Worm (Caenorhabditis elegans) whole organism, young adult: ENCODE measurements around the gene chdh-1.
A peak's percentile ranks its signal among the peaks of the same experiment; 100 is the strongest.

Experiments used
- B0035.1 ChIP-seq: sonication (generic microtip); optimal IDR thresholded peaks from 2 replicates; lab custom pipeline; 2016; ENCODE audit warnings: missing genetic modification characterization, mild to moderate bottlenecking, missing compliant biosample characterization, missing genotype, missing genetic modification reagents
- B0336.3 ChIP-seq: fragments of 200-800 bp; sonication (Bioruptor generic); IDR thresholded peaks from 2 replicates; pipeline ENCODE4 v1.3.6; 2022; ENCODE audit warnings: missing genetic modification characterization, missing compliant biosample characterization
- C17E4.6 ChIP-seq: fragments of 200-800 bp; sonication (Bioruptor generic); IDR thresholded peaks from 2 replicates; pipeline ENCODE4 v1.3.6; 2022; ENCODE audit warnings: missing genetic modification reagents, missing genetic modification characterization, missing compliant biosample characterization
- F37B4.10 ChIP-seq: fragments of 200-800 bp; sonication (Bioruptor generic); IDR thresholded peaks from 2 replicates; pipeline ENCODE4 v1.3.6; 2022; ENCODE audit warnings: missing genetic modification characterization, missing compliant biosample characterization
- F39B2.1 ChIP-seq: fragments of 200-800 bp; sonication (Bioruptor generic); IDR thresholded peaks from 2 replicates; pipeline ENCODE4 v1.3.6; 2022; ENCODE audit warnings: missing genetic modification reagents, missing genetic modification characterization, missing compliant biosample characterization
- F52B5.7 ChIP-seq: sonication (generic microtip); optimal IDR thresholded peaks from 2 replicates; lab custom pipeline; 2016; ENCODE audit warnings: mild to moderate bottlenecking, missing genetic modification characterization, missing compliant biosample characterization
- F57A8.1 ChIP-seq: fragments of 200-800 bp; sonication (Bioruptor generic); optimal IDR thresholded peaks from 2 replicates; lab custom pipeline; 2018; ENCODE audit warnings: mild to moderate bottlenecking, missing genetic modification characterization, moderate library complexity, missing compliant biosample characterization
- F57C9.4 ChIP-seq: sonication (generic microtip); optimal IDR thresholded peaks from 2 replicates; lab custom pipeline; 2017; ENCODE audit warnings: mild to moderate bottlenecking, missing genetic modification characterization, missing compliant biosample characterization
- K11D2.4 ChIP-seq: fragments of 200-800 bp; sonication (Bioruptor generic); IDR thresholded peaks from 2 replicates; pipeline ENCODE4 v1.3.6; 2022; ENCODE audit warnings: missing genetic modification reagents, missing genetic modification characterization, missing compliant biosample characterization
- T26A5.8 ChIP-seq: sonication (generic microtip); optimal IDR thresholded peaks from 2 replicates; lab custom pipeline; 2016; ENCODE audit warnings: missing genetic modification characterization, missing compliant biosample characterization
- Y53G8AR.9 ChIP-seq: fragments of 200-800 bp; sonication (Bioruptor generic); conservative IDR thresholded peaks from 2 replicates; pipeline ENCODE4 v1.3.6; 2022; ENCODE audit warnings: missing genetic modification reagents, missing genetic modification characterization, missing compliant biosample characterization
- Y95B8A.8 ChIP-seq: fragments of 200-800 bp; sonication (Bioruptor generic); IDR thresholded peaks from 2 replicates; pipeline ENCODE4 v1.3.6; 2022; ENCODE audit warnings: missing genetic modification reagents, missing genetic modification characterization, missing compliant biosample characterization
- ama-1 ChIP-seq, 3 experiments: fragments of 150-350 bp in 1 of 3; sonication (generic microtip) in 2 of 3; optimal IDR thresholded peaks; 2 replicates each; lab custom pipeline; 2014 to 2018; ENCODE audit warnings: missing biosample characterization in 2 of 3, missing genetic modification characterization in 2 of 3, missing genetic modification reagents in 2 of 3
- aptf-2 ChIP-seq: fragments of 200-800 bp; sonication (Bioruptor generic); conservative IDR thresholded peaks from 2 replicates; pipeline ENCODE4 v1.3.6; 2022; ENCODE audit warnings: missing genetic modification reagents, missing genetic modification characterization, missing compliant biosample characterization
- atf-7 ChIP-seq: sonication (generic microtip); optimal IDR thresholded peaks from 2 replicates; lab custom pipeline; 2017; ENCODE audit warnings: mild to moderate bottlenecking, missing genetic modification characterization, missing compliant biosample characterization
- attf-5 ChIP-seq: fragments of 200-800 bp; sonication (Bioruptor generic); optimal IDR thresholded peaks from 2 replicates; lab custom pipeline; 2018; ENCODE audit warnings: mild to moderate bottlenecking, missing genetic modification characterization, missing compliant biosample characterization
- ccch-3 ChIP-seq: fragments of 200-800 bp; sonication (Bioruptor generic); optimal IDR thresholded peaks from 2 replicates; lab custom pipeline; 2018; ENCODE audit warnings: mild to moderate bottlenecking, missing genetic modification characterization, missing compliant biosample characterization
- cebp-1 ChIP-seq, 2 experiments: fragments of 200-800 bp in 1 of 2; sonication (Bioruptor generic) in 1 of 2; sonication (generic microtip) in 1 of 2; IDR thresholded peaks in 1 of 2; optimal IDR thresholded peaks in 1 of 2; 2 replicates each; pipeline versions ENCODE4 v1.3.6 to Lab custom; 2017 to 2022; ENCODE audit warnings: missing compliant biosample characterization in 2 of 2, missing genetic modification characterization in 2 of 2, mild to moderate bottlenecking in 1 of 2, missing genetic modification reagents in 1 of 2, moderate library complexity in 1 of 2
- ceh-79 ChIP-seq: sonication (generic microtip); optimal IDR thresholded peaks from 2 replicates; lab custom pipeline; 2017; ENCODE audit warnings: mild to moderate bottlenecking, missing genetic modification characterization, missing compliant biosample characterization
- die-1 ChIP-seq: sonication (generic microtip); optimal IDR thresholded peaks from 2 replicates; lab custom pipeline; 2016; ENCODE audit warnings: missing genotype, mild to moderate bottlenecking, missing genetic modification characterization, missing compliant biosample characterization
- dox-1 ChIP-seq: fragments of 200-800 bp; sonication (Bioruptor generic); IDR thresholded peaks from 2 replicates; pipeline ENCODE4 v1.3.6; 2022; ENCODE audit warnings: missing genetic modification reagents, missing genetic modification characterization, missing compliant biosample characterization
- egl-18 ChIP-seq: fragments of 200-800 bp; sonication (Bioruptor generic); IDR thresholded peaks from 2 replicates; pipeline ENCODE4 v1.3.6; 2022; ENCODE audit warnings: missing genetic modification reagents, missing genetic modification characterization, missing compliant biosample characterization
- egl-44 ChIP-seq: fragments of 200-800 bp; sonication (Bioruptor generic); IDR thresholded peaks from 2 replicates; pipeline ENCODE4 v1.3.6; 2022; ENCODE audit warnings: missing genetic modification reagents, missing genetic modification characterization, missing compliant biosample characterization
- egrh-3 ChIP-seq: fragments of 200-800 bp; sonication (Bioruptor generic); IDR thresholded peaks from 2 replicates; pipeline ENCODE4 v1.3.6; 2022; ENCODE audit warnings: missing genetic modification reagents, missing genetic modification characterization, missing compliant biosample characterization
- fkh-3 ChIP-seq: sonication (generic microtip); optimal IDR thresholded peaks from 2 replicates; lab custom pipeline; 2016; ENCODE audit warnings: mild to moderate bottlenecking, missing genetic modification characterization, missing compliant biosample characterization
- gei-17 ChIP-seq: fragments of 200-800 bp; sonication (Bioruptor generic); optimal IDR thresholded peaks from 2 replicates; lab custom pipeline; 2018; ENCODE audit warnings: mild to moderate bottlenecking, missing genetic modification characterization, missing compliant biosample characterization
- hmg-1.2 ChIP-seq: fragments of 200-800 bp; sonication (Bioruptor generic); IDR thresholded peaks from 2 replicates; pipeline ENCODE4 v1.3.6; 2022; ENCODE audit warnings: missing genetic modification reagents, missing genetic modification characterization, missing compliant biosample characterization
- hrde-1 ChIP-seq: sonication (generic microtip); optimal IDR thresholded peaks from 2 replicates; lab custom pipeline; 2016; ENCODE audit warnings: missing genetic modification characterization, mild to moderate bottlenecking, missing compliant biosample characterization, moderate library complexity, missing genotype, missing genetic modification reagents, borderline replicate concordance
- hsf-1 ChIP-seq: fragments of 200-800 bp; sonication (Bioruptor generic); IDR thresholded peaks from 2 replicates; pipeline ENCODE4 v1.3.6; 2022; ENCODE audit warnings: missing genetic modification reagents, missing genetic modification characterization, missing compliant biosample characterization
- let-607 ChIP-seq, 2 experiments: fragments of 200-800 bp in 1 of 2; sonication (Bioruptor generic) in 1 of 2; sonication (generic microtip) in 1 of 2; optimal IDR thresholded peaks; 2 replicates each; lab custom pipeline; 2016 to 2018; ENCODE audit warnings: mild to moderate bottlenecking in 2 of 2, missing compliant biosample characterization in 2 of 2, missing genetic modification characterization in 2 of 2, moderate library complexity in 2 of 2, missing genotype in 1 of 2
- lin-26 ChIP-seq: fragments of 200-800 bp; sonication (Bioruptor generic); IDR thresholded peaks from 2 replicates; pipeline ENCODE4 v1.3.6; 2022; ENCODE audit warnings: missing genetic modification reagents, missing genetic modification characterization, missing compliant biosample characterization
- madf-3 ChIP-seq: fragments of 200-800 bp; sonication (Bioruptor generic); IDR thresholded peaks from 2 replicates; pipeline ENCODE4 v1.3.6; 2022; ENCODE audit warnings: missing genetic modification reagents, missing genetic modification characterization, missing compliant biosample characterization
- mcd-1 ChIP-seq: fragments of 200-800 bp; sonication (Bioruptor generic); IDR thresholded peaks from 2 replicates; pipeline ENCODE4 v1.3.6; 2022; ENCODE audit warnings: missing genetic modification reagents, missing genetic modification characterization, missing compliant biosample characterization
- nhr-27 ChIP-seq: fragments of 200-800 bp; sonication (Bioruptor generic); optimal IDR thresholded peaks from 2 replicates; lab custom pipeline; 2018; ENCODE audit warnings: mild to moderate bottlenecking, missing genetic modification characterization, moderate library complexity, missing compliant biosample characterization
- pbrm-1 ChIP-seq: fragments of 200-800 bp; sonication (Bioruptor generic); IDR thresholded peaks from 2 replicates; pipeline ENCODE4 v1.3.6; 2022; ENCODE audit warnings: missing genetic modification reagents, missing genetic modification characterization, missing compliant biosample characterization
- rec-8 ChIP-seq, 2 experiments: sonication (generic microtip); optimal IDR thresholded peaks; 2 replicates each; lab custom pipeline; 2016; ENCODE audit warnings: mild to moderate bottlenecking in 2 of 2, missing genetic modification characterization in 2 of 2, missing genetic modification reagents in 2 of 2, missing genotype in 2 of 2, missing biosample characterization in 1 of 2, missing compliant biosample characterization in 1 of 2, moderate library complexity in 1 of 2
- repo-1 ChIP-seq: sonication (generic microtip); optimal IDR thresholded peaks from 2 replicates; lab custom pipeline; 2017; ENCODE audit warnings: mild to moderate bottlenecking, missing genetic modification characterization, missing compliant biosample characterization
- snpc-3.4 ChIP-seq: sonication (generic microtip); optimal IDR thresholded peaks from 2 replicates; lab custom pipeline; 2017; ENCODE audit warnings: missing genetic modification characterization, mild to moderate bottlenecking, missing compliant biosample characterization, antibody characterized with exemption, moderate library complexity, missing genotype, missing genetic modification reagents
- somi-1 ChIP-seq: fragments of 200-800 bp; sonication (Bioruptor generic); optimal IDR thresholded peaks from 2 replicates; lab custom pipeline; 2018; ENCODE audit warnings: mild to moderate bottlenecking, missing genetic modification characterization, missing compliant biosample characterization
- tlf-1 ChIP-seq: fragments of 200-800 bp; sonication (Bioruptor generic); optimal IDR thresholded peaks from 2 replicates; lab custom pipeline; 2018; ENCODE audit warnings: mild to moderate bottlenecking, missing genetic modification characterization, missing compliant biosample characterization
- xnd-1 ChIP-seq: sonication (generic microtip); optimal IDR thresholded peaks from 2 replicates; lab custom pipeline; 2016; ENCODE audit warnings: missing genotype, missing genetic modification reagents, missing genetic modification characterization, missing compliant biosample characterization
- ztf-25 ChIP-seq: fragments of 200-800 bp; sonication (Bioruptor generic); IDR thresholded peaks from 2 replicates; pipeline ENCODE4 v1.3.6; 2022; ENCODE audit warnings: missing genetic modification reagents, missing genetic modification characterization, missing compliant biosample characterization
- ztf-26 ChIP-seq: sonication (generic microtip); optimal IDR thresholded peaks from 2 replicates; lab custom pipeline; 2017; ENCODE audit warnings: missing genetic modification characterization, missing compliant biosample characterization
- ztf-3 ChIP-seq: fragments of 200-800 bp; sonication (Bioruptor generic); optimal IDR thresholded peaks from 2 replicates; lab custom pipeline; 2018; ENCODE audit warnings: mild to moderate bottlenecking, missing genetic modification characterization, missing compliant biosample characterization
- ztf-6 ChIP-seq: fragments of 200-800 bp; sonication (Bioruptor generic); IDR thresholded peaks from 2 replicates; pipeline ENCODE4 v1.3.6; 2022; ENCODE audit warnings: missing genetic modification reagents, missing genetic modification characterization, missing compliant biosample characterization

The chdh-1 gene

DNA sequence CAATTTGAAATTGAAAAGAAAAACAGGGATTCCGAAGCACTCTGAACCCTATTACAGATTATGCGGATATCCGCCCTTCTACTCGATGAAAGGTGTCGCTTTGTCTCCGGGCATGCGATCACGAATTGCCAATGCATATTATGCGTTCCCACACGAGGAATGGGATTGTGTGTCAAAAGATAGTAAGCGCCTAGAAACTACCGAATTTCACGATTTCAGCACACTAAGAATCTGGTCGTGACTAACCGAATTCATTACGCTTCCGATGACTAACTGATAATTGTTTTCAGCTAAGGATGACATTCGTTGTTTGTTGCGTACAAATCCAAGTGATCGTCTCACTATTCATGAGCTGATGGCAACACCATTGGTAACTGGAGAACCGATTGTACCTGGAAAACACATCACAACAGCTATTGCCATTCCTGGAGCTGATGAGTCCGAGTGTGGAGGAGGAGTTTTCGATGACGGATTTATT lies 47.6 kb upstream of the chdh-1 start:
- peak; percentile 24 for TF ChIP-seq F52B5.7 (tag; lab: Kevin White, UChicago)
- TF ChIP-seq T26A5.8 = peak; percentile 45
- TF ChIP-seq B0336.3 (GFP tag; lab: Robert Waterston, UW) = peak; percentile 70
- TF ChIP-seq F37B4.10 (GFP tag; lab: Robert Waterston, UW) = 0 out of 2 replicates have a peak, but pooled peaks have one; percentile 48
- no peak for TF ChIP-seq egrh-3 (GFP tag; lab: Robert Waterston, UW)
- TF ChIP-seq egl-18 = no peak
- TF ChIP-seq attf-5 = peak; percentile 29
- peak; percentile 50; the same call in 1 of the 2 replicates for TF ChIP-seq aptf-2 (GFP tag; lab: Robert Waterston, UW)
- peak; percentile 37 for TF ChIP-seq gei-17 (GFP tag; lab: Kevin White, UChicago)
- no peak for TF ChIP-seq ztf-3 (GFP tag; lab: Kevin White, UChicago)
- no peak for TF ChIP-seq nhr-27
- 0 out of 2 replicates have a peak, but pooled peaks have one; percentile 47 for TF ChIP-seq lin-26 (GFP tag; lab: Robert Waterston, UW)
- TF ChIP-seq ceh-79 (tag; lab: Kevin White, UChicago) = no peak
- TF ChIP-seq xnd-1 (tag; lab: Kevin White, UChicago) = no peak
- TF ChIP-seq hsf-1 (GFP tag; lab: Robert Waterston, UW) = no peak
- TF ChIP-seq B0035.1 (tag; lab: Kevin White, UChicago) = no peak
- no peak for TF ChIP-seq mcd-1 (GFP tag; lab: Robert Waterston, UW)
- TF ChIP-seq fkh-3 = peak; percentile 31
- peak; percentile 59; the same call in 1 of the 2 replicates for TF ChIP-seq Y95B8A.8 (GFP tag; lab: Robert Waterston, UW)
- TF ChIP-seq pbrm-1 (GFP tag; lab: Robert Waterston, UW) = no peak; the same call in 1 of the 2 replicates
- peak; percentile 23; the same call in 1 of the 2 replicates for TF ChIP-seq hmg-1.2
- no peak for TF ChIP-seq C17E4.6 (GFP tag; lab: Robert Waterston, UW)
- no peak for TF ChIP-seq hrde-1 (tag; lab: Kevin White, UChicago)
- no peak for TF ChIP-seq rec-8 (tag; optimal IDR thresholded peaks at IDR 0.05; lab: Kevin White, UChicago)
- TF ChIP-seq K11D2.4 (GFP tag; lab: Robert Waterston, UW) = peak; percentile 44
- TF ChIP-seq repo-1 = peak; percentile 92
- TF ChIP-seq F39B2.1 (GFP tag; lab: Robert Waterston, UW) = no peak
- peak; percentile 23 for TF ChIP-seq ama-1 (optimal IDR thresholded peaks at IDR 0.05; lab: Kevin White, UChicago)
- TF ChIP-seq ama-1 (GFP tag; optimal IDR thresholded peaks at IDR 0.05; lab: Kevin White, UChicago) = no peak
- no peak for TF ChIP-seq atf-7 (tag; lab: Kevin White, UChicago)
- TF ChIP-seq egl-44 (GFP tag; lab: Robert Waterston, UW) = 0 out of 2 replicates have a peak, but pooled peaks have one; percentile 16
- TF ChIP-seq ztf-25 (GFP tag; lab: Robert Waterston, UW) = 0 out of 2 replicates have a peak, but pooled peaks have one; percentile 52
- TF ChIP-seq F57C9.4 (tag; lab: Kevin White, UChicago) = peak; percentile 29
- TF ChIP-seq tlf-1 (GFP tag; lab: Kevin White, UChicago) = peak; percentile 52
- no peak for TF ChIP-seq ztf-6 (GFP tag; lab: Robert Waterston, UW)
- TF ChIP-seq let-607 (tag; optimal IDR thresholded peaks at IDR 0.05; lab: Kevin White, UChicago) = peak in 1 of 2 experiments; percentile 51
- TF ChIP-seq madf-3 = peak; percentile 64; the same call in 1 of the 2 replicates
- TF ChIP-seq somi-1 (GFP tag; lab: Kevin White, UChicago) = no peak
- TF ChIP-seq Y53G8AR.9 (GFP tag; lab: Robert Waterston, UW) = peak; percentile 79; the same call in 1 of the 2 replicates
- TF ChIP-seq cebp-1 (GFP tag; IDR thresholded peaks at IDR 0.05; lab: Robert Waterston, UW) = peak; percentile 52
- peak; percentile 66 for TF ChIP-seq cebp-1 (tag; optimal IDR thresholded peaks at IDR 0.05; lab: Kevin White, UChicago)
- peak; percentile 13 for TF ChIP-seq die-1
- TF ChIP-seq ztf-26 (tag; lab: Kevin White, UChicago) = peak; percentile 47
- peak; percentile 20 for TF ChIP-seq F57A8.1 (GFP tag; lab: Kevin White, UChicago)
- TF ChIP-seq snpc-3.4 (tag; lab: Kevin White, UChicago) = no peak
- TF ChIP-seq dox-1 (GFP tag; lab: Robert Waterston, UW) = peak; percentile 52; the same call in 1 of the 2 replicates
- TF ChIP-seq ccch-3 (GFP tag; lab: Kevin White, UChicago) = no peak
